Worm (Caenorhabditis elegans) whole organism, L1 larva: ENCODE data around the gene lec-4.

ENCODE experiments used
- C04F5.9 ChIP-seq: sonication (generic microtip); optimal IDR thresholded peaks from 2 replicates; lab custom pipeline; 2016; ENCODE audit warnings: missing genetic modification characterization, missing compliant biosample characterization
- C16A3.4 ChIP-seq: fragments of 150-350 bp; optimal IDR thresholded peaks from 2 replicates; lab custom pipeline; 2014; ENCODE audit warnings: missing biosample characterization, missing genetic modification characterization
- F16B12.6 ChIP-seq: fragments of 150-350 bp; optimal IDR thresholded peaks from 2 replicates; lab custom pipeline; 2014; ENCODE audit warnings: missing biosample characterization, missing genetic modification characterization
- alr-1 ChIP-seq: fragments of 200-800 bp; sonication (Bioruptor generic); optimal IDR thresholded peaks from 2 replicates; lab custom pipeline; 2018; ENCODE audit warnings: borderline replicate concordance, mild to moderate bottlenecking, missing genetic modification characterization, missing compliant biosample characterization
- blmp-1 ChIP-seq: fragments of 150-350 bp; optimal IDR thresholded peaks from 2 replicates; lab custom pipeline; 2014; ENCODE audit warnings: missing biosample characterization, missing genetic modification characterization
- ceh-63 ChIP-seq: fragments of 200-800 bp; sonication (Bioruptor generic); optimal IDR thresholded peaks from 2 replicates; lab custom pipeline; 2018; ENCODE audit warnings: mild to moderate bottlenecking, missing genetic modification characterization, missing compliant biosample characterization
- ceh-82 ChIP-seq, 3 experiments: fragments of 150-350 bp in 1 of 3; sonication (generic microtip) in 2 of 3; optimal IDR thresholded peaks; 2 replicates each; lab custom pipeline; 2014 to 2017; ENCODE audit warnings: missing biosample characterization in 3 of 3, missing genetic modification characterization in 3 of 3
- ceh-88 ChIP-seq: fragments of 200-800 bp; sonication (Bioruptor generic); IDR thresholded peaks from 2 replicates; pipeline ENCODE4 v1.3.6; 2022; ENCODE audit warnings: missing genetic modification characterization, missing compliant biosample characterization
- dpl-1 ChIP-seq, 3 experiments: fragments of 150-350 bp in 2 of 3; sonication (generic microtip) in 1 of 3; optimal IDR thresholded peaks; 2 replicates each; lab custom pipeline; 2014 to 2017; ENCODE audit warnings: missing biosample characterization in 3 of 3, missing genetic modification characterization in 3 of 3, missing genetic modification reagents in 3 of 3
- efl-1 ChIP-seq, 4 experiments: fragments of 150-350 bp; optimal IDR thresholded peaks in 3 of 4; peaks in 1 of 4; 1 replicate in 1 of 4; 2 replicates in 3 of 4; lab custom pipeline; 2014; ENCODE audit warnings: missing biosample characterization in 2 of 4, missing genetic modification characterization in 2 of 4, missing genetic modification reagents in 2 of 4
- efl-3 ChIP-seq: fragments of 200-800 bp; sonication (Bioruptor generic); optimal IDR thresholded peaks from 2 replicates; lab custom pipeline; 2018; ENCODE audit warnings: mild to moderate bottlenecking, missing genetic modification characterization, missing compliant biosample characterization
- egl-13 ChIP-seq: sonication (generic microtip); optimal IDR thresholded peaks from 2 replicates; lab custom pipeline; 2016; ENCODE audit warnings: missing genotype, missing genetic modification reagents, missing genetic modification characterization, missing compliant biosample characterization
- egl-27 ChIP-seq, 2 experiments: fragments of 150-350 bp in 1 of 2; sonication (generic microtip); optimal IDR thresholded peaks; 3 replicates each; lab custom pipeline; 2017 to 2018; ENCODE audit warnings: missing biosample characterization in 2 of 2, missing genetic modification characterization in 2 of 2, missing genetic modification reagents in 2 of 2
- elt-2 ChIP-seq: sonication (generic microtip); optimal IDR thresholded peaks from 2 replicates; lab custom pipeline; 2016; ENCODE audit warnings: missing genetic modification characterization, mild to moderate bottlenecking, inconsistent platforms, missing compliant biosample characterization, missing genetic modification reagents
- elt-3 ChIP-seq, 6 experiments: fragments of 150-350 bp in 1 of 6; sonication (generic microtip); optimal IDR thresholded peaks; 2 replicates each; lab custom pipeline; 2017 to 2018; ENCODE audit warnings: missing biosample characterization in 6 of 6, missing genetic modification characterization in 6 of 6, inconsistent platforms in 1 of 6
- fkh-4 ChIP-seq: sonication (generic microtip); optimal IDR thresholded peaks from 2 replicates; lab custom pipeline; 2016; ENCODE audit warnings: missing compliant biosample characterization, missing genetic modification characterization, borderline replicate concordance
- hlh-4 ChIP-seq: sonication (generic microtip); optimal IDR thresholded peaks from 2 replicates; lab custom pipeline; 2016; ENCODE audit warnings: mild to moderate bottlenecking, missing genetic modification characterization, missing compliant biosample characterization
- irx-1 ChIP-seq: sonication (generic microtip); optimal IDR thresholded peaks from 2 replicates; lab custom pipeline; 2016; ENCODE audit warnings: missing genetic modification characterization, missing compliant biosample characterization
- isw-1 ChIP-seq: fragments of 200-800 bp; sonication (Bioruptor generic); IDR thresholded peaks from 2 replicates; pipeline ENCODE4 v1.3.6; 2022; ENCODE audit warnings: missing genetic modification characterization, missing compliant biosample characterization
- jun-1 ChIP-seq: fragments of 150-350 bp; optimal IDR thresholded peaks from 2 replicates; lab custom pipeline; 2014; ENCODE audit warnings: missing biosample characterization, missing genetic modification reagents, missing genetic modification characterization
- lin-14 ChIP-seq: fragments of 200-800 bp; sonication (Bioruptor generic); optimal IDR thresholded peaks from 2 replicates; lab custom pipeline; 2018; ENCODE audit warnings: mild to moderate bottlenecking, missing genetic modification characterization, moderate library complexity, missing compliant biosample characterization
- lin-35 ChIP-seq, 2 experiments: fragments of 150-350 bp; optimal IDR thresholded peaks; 2 replicates each; lab custom pipeline; 2014; ENCODE audit warnings: missing biosample characterization in 2 of 2, missing genetic modification characterization in 2 of 2, missing genetic modification reagents in 2 of 2
- lin-39 ChIP-seq: fragments of 150-350 bp; optimal IDR thresholded peaks from 2 replicates; lab custom pipeline; 2014; ENCODE audit warnings: missing biosample characterization, missing genetic modification reagents, missing genetic modification characterization
- lir-3 ChIP-seq: sonication (generic microtip); optimal IDR thresholded peaks from 2 replicates; lab custom pipeline; 2016; ENCODE audit warnings: mild to moderate bottlenecking, missing genetic modification characterization, moderate library complexity, missing compliant biosample characterization; ENCODE audit not compliant: poor library complexity
- lsy-2 ChIP-seq, 2 experiments: fragments of 150-350 bp; optimal IDR thresholded peaks; 2 replicates each; lab custom pipeline; 2014; ENCODE audit warnings: missing biosample characterization in 2 of 2, missing genetic modification characterization in 2 of 2
- mab-9 ChIP-seq: fragments of 200-800 bp; sonication (Bioruptor generic); IDR thresholded peaks from 2 replicates; pipeline ENCODE4 v1.3.6; 2022; ENCODE audit warnings: missing genetic modification reagents, missing genetic modification characterization, missing compliant biosample characterization
- mdl-1 ChIP-seq, 2 experiments: fragments of 150-350 bp; optimal IDR thresholded peaks; 2 replicates each; lab custom pipeline; 2014 to 2017; ENCODE audit warnings: missing biosample characterization in 2 of 2, missing genetic modification characterization in 2 of 2, inconsistent platforms in 1 of 2
- mef-2 ChIP-seq: fragments of 150-350 bp; optimal IDR thresholded peaks from 2 replicates; lab custom pipeline; 2014; ENCODE audit warnings: missing biosample characterization, missing genetic modification characterization
- mep-1 ChIP-seq: fragments of 150-350 bp; optimal IDR thresholded peaks from 2 replicates; lab custom pipeline; 2014; ENCODE audit warnings: missing biosample characterization, missing genetic modification characterization
- nhr-11 ChIP-seq: fragments of 150-350 bp; optimal IDR thresholded peaks from 2 replicates; lab custom pipeline; 2014; ENCODE audit warnings: missing biosample characterization, missing genetic modification characterization
- nhr-12 ChIP-seq: sonication (generic microtip); optimal IDR thresholded peaks from 2 replicates; lab custom pipeline; 2017; ENCODE audit warnings: missing biosample characterization, missing genetic modification characterization
- nhr-19 ChIP-seq: fragments of 200-800 bp; sonication (Bioruptor generic); conservative IDR thresholded peaks from 2 replicates; pipeline ENCODE4 v1.3.6; 2022; ENCODE audit warnings: missing genetic modification characterization, missing compliant biosample characterization
- nhr-20 ChIP-seq: sonication (generic microtip); optimal IDR thresholded peaks from 2 replicates; lab custom pipeline; 2016; ENCODE audit warnings: mild to moderate bottlenecking, missing genetic modification characterization, missing compliant biosample characterization
- nhr-28 ChIP-seq: fragments of 150-350 bp; optimal IDR thresholded peaks from 2 replicates; lab custom pipeline; 2014; ENCODE audit warnings: missing biosample characterization, missing genetic modification characterization
- nhr-71 ChIP-seq: sonication (generic microtip); optimal IDR thresholded peaks from 2 replicates; lab custom pipeline; 2016; ENCODE audit warnings: mild to moderate bottlenecking, missing genetic modification characterization, moderate library complexity, missing compliant biosample characterization
- nhr-76 ChIP-seq: sonication (generic microtip); optimal IDR thresholded peaks from 2 replicates; lab custom pipeline; 2017; ENCODE audit warnings: missing biosample characterization, missing genetic modification characterization
- nhr-85 ChIP-seq: sonication (generic microtip); peaks from one replicate; lab custom pipeline; 2016; ENCODE audit warnings: missing genetic modification characterization, inconsistent platforms, missing compliant biosample characterization
- nhr-90 ChIP-seq: sonication (generic microtip); optimal IDR thresholded peaks from 2 replicates; lab custom pipeline; 2016; ENCODE audit warnings: mild to moderate bottlenecking, missing genetic modification characterization, missing compliant biosample characterization; ENCODE audit not compliant: poor library complexity
- pag-3 ChIP-seq: sonication (generic microtip); optimal IDR thresholded peaks from 2 replicates; lab custom pipeline; 2017; ENCODE audit warnings: missing genetic modification characterization, mild to moderate bottlenecking, missing compliant biosample characterization, antibody characterized with exemption, borderline replicate concordance; ENCODE audit not compliant: insufficient read depth
- rnt-1 ChIP-seq: sonication (generic microtip); optimal IDR thresholded peaks from 2 replicates; lab custom pipeline; 2016; ENCODE audit warnings: mild to moderate bottlenecking, missing genetic modification characterization, moderate library complexity, missing compliant biosample characterization
- skn-1 ChIP-seq: fragments of 150-350 bp; optimal IDR thresholded peaks from 2 replicates; lab custom pipeline; 2014; ENCODE audit warnings: missing biosample characterization, missing genetic modification characterization
- snpc-4 ChIP-seq: fragments of 150-350 bp; optimal IDR thresholded peaks from 2 replicates; lab custom pipeline; 2014; ENCODE audit warnings: missing biosample characterization, missing genetic modification characterization
- snu-23 ChIP-seq: sonication (generic microtip); optimal IDR thresholded peaks from 2 replicates; lab custom pipeline; 2016; ENCODE audit warnings: missing genetic modification characterization, missing compliant biosample characterization
- sox-4 ChIP-seq: sonication (generic microtip); optimal IDR thresholded peaks from 2 replicates; lab custom pipeline; 2016; ENCODE audit warnings: missing genetic modification characterization, missing compliant biosample characterization
- sptf-1 ChIP-seq: fragments of 150-350 bp; optimal IDR thresholded peaks from 2 replicates; lab custom pipeline; 2014; ENCODE audit warnings: missing biosample characterization, missing genetic modification characterization
- sup-37 ChIP-seq: fragments of 200-800 bp; sonication (Bioruptor generic); optimal IDR thresholded peaks from 2 replicates; lab custom pipeline; 2018; ENCODE audit warnings: mild to moderate bottlenecking, missing genetic modification characterization, missing compliant biosample characterization
- tbx-2 ChIP-seq: sonication (generic microtip); optimal IDR thresholded peaks from 2 replicates; lab custom pipeline; 2016; ENCODE audit warnings: missing genetic modification characterization, missing compliant biosample characterization
- unc-130 ChIP-seq: fragments of 150-350 bp; optimal IDR thresholded peaks from 2 replicates; lab custom pipeline; 2017; ENCODE audit warnings: missing biosample characterization, missing genetic modification characterization, inconsistent platforms
- unc-30 ChIP-seq: sonication (generic microtip); optimal IDR thresholded peaks from 2 replicates; lab custom pipeline; 2017; ENCODE audit warnings: missing biosample characterization, missing genetic modification characterization
- xbp-1 ChIP-seq: sonication (generic microtip); optimal IDR thresholded peaks from 2 replicates; lab custom pipeline; 2016; ENCODE audit warnings: missing genetic modification characterization, missing compliant biosample characterization
- zag-1 ChIP-seq: fragments of 150-350 bp; optimal IDR thresholded peaks from 2 replicates; lab custom pipeline; 2014; ENCODE audit warnings: missing biosample characterization, missing genetic modification characterization
- ztf-11 ChIP-seq, 2 experiments: sonication (generic microtip); optimal IDR thresholded peaks; 2 replicates each; lab custom pipeline; 2016 to 2017; ENCODE audit warnings: missing genetic modification characterization in 2 of 2, missing biosample characterization in 1 of 2, missing compliant biosample characterization in 1 of 2

Gene lec-4

DNA sequence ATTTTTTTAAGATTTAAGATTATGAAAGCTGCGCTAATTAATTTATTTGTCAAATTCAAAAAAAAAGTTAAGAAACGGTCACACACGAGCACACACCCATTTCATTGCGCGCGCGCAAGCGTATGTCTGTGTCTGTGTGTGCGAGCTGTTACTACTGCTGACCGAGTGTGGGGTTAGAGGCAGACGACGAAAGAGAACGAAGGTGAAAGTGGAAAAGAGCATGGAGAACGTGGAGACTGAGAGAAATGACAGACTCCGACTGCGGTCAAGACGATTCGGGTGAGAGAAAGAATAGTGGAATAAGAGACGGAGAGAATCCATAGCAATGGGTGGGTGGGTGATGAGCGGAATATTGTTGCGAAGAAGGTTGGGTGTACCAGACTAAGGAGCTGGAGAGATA lies 47.0 kb upstream of the lec-4 start:
- TF ChIP-seq zag-1 (tag; lab: Kevin White, UChicago) = no peak
- TF ChIP-seq dpl-1 (GFP tag; optimal IDR thresholded peaks at IDR 0.05; lab: Kevin White, UChicago) = peak; percentile 41 to 66 (median 42)
- peak; percentile 83 for TF ChIP-seq mep-1 (tag; lab: Kevin White, UChicago)
- peak in 1 of 2 experiments; percentile 36 for TF ChIP-seq ztf-11 (tag; optimal IDR thresholded peaks at IDR 0.05; lab: Kevin White, UChicago)
- TF ChIP-seq nhr-85 (tag; lab: Kevin White, UChicago) = peak; percentile 77
- no peak for TF ChIP-seq ceh-88 (GFP tag; lab: Robert Waterston, UW)
- TF ChIP-seq elt-2 (tag; lab: Kevin White, UChicago) = no peak
- no peak for TF ChIP-seq ceh-63 (GFP tag; lab: Kevin White, UChicago)
- peak; percentile 100 for TF ChIP-seq blmp-1 (tag; lab: Kevin White, UChicago)
- peak in 2 of 6 experiments; percentile 10 to 33 for TF ChIP-seq elt-3 (tag; optimal IDR thresholded peaks at IDR 0.05; lab: Kevin White, UChicago)
- TF ChIP-seq mab-9 (GFP tag; lab: Robert Waterston, UW) = 0 out of 2 replicates have a peak, but pooled peaks have one; percentile 9
- TF ChIP-seq jun-1 (tag; lab: Kevin White, UChicago) = peak; percentile 25
- peak; percentile 28 to 69 (median 35) for TF ChIP-seq ceh-82 (tag; optimal IDR thresholded peaks at IDR 0.05; lab: Kevin White, UChicago)
- TF ChIP-seq nhr-20 (tag; lab: Kevin White, UChicago) = peak; percentile 75
- peak; percentile 65 to 83 for TF ChIP-seq lsy-2 (tag; optimal IDR thresholded peaks at IDR 0.05; lab: Kevin White, UChicago)
- TF ChIP-seq fkh-4 = no peak
- peak in 1 of 2 experiments; percentile 74 for TF ChIP-seq mdl-1 (tag; optimal IDR thresholded peaks at IDR 0.05; lab: Kevin White, UChicago)
- no peak for TF ChIP-seq lir-3 (tag; lab: Kevin White, UChicago)
- peak; percentile 48 for TF ChIP-seq C16A3.4 (tag; lab: Kevin White, UChicago)
- peak; percentile 79 for TF ChIP-seq nhr-71
- TF ChIP-seq unc-130 (tag; lab: Kevin White, UChicago) = no peak
- TF ChIP-seq efl-3 (GFP tag; lab: Kevin White, UChicago) = no peak
- no peak for TF ChIP-seq egl-27 (tag; optimal IDR thresholded peaks at IDR 0.05; lab: Kevin White, UChicago)
- TF ChIP-seq nhr-19 (GFP tag; lab: Robert Waterston, UW) = peak; percentile 50
- TF ChIP-seq snpc-4 = no peak
- peak; percentile 61 for TF ChIP-seq skn-1
- TF ChIP-seq pag-3 (tag; lab: Kevin White, UChicago) = no peak
- TF ChIP-seq lin-35 (GFP tag; optimal IDR thresholded peaks at IDR 0.05; lab: Kevin White, UChicago) = peak; percentile 44 to 78
- no peak for TF ChIP-seq sox-4 (tag; lab: Kevin White, UChicago)
- TF ChIP-seq nhr-76 = no peak
- no peak for TF ChIP-seq nhr-12 (tag; lab: Kevin White, UChicago)
- TF ChIP-seq hlh-4 (tag; lab: Kevin White, UChicago) = no peak
- TF ChIP-seq snu-23 (GFP tag; lab: Kevin White, UChicago) = peak; percentile 82
- TF ChIP-seq nhr-28 = no peak
- peak; percentile 62 for TF ChIP-seq tbx-2 (tag; lab: Kevin White, UChicago)
- TF ChIP-seq mef-2 (tag; lab: Kevin White, UChicago) = no peak
- no peak for TF ChIP-seq alr-1 (tag; lab: Kevin White, UChicago)
- peak; percentile 86 for TF ChIP-seq rnt-1
- peak; percentile 43 for TF ChIP-seq F16B12.6
- peak; percentile 56 for TF ChIP-seq xbp-1 (tag; lab: Kevin White, UChicago)
- TF ChIP-seq isw-1 (GFP tag; lab: Robert Waterston, UW) = peak; percentile 42; the same call in 1 of the 2 replicates
- TF ChIP-seq lin-39 (tag; lab: Kevin White, UChicago) = no peak
- TF ChIP-seq sup-37 (GFP tag; lab: Kevin White, UChicago) = peak; percentile 42
- peak; percentile 92 for TF ChIP-seq lin-14
- TF ChIP-seq irx-1 (tag; lab: Kevin White, UChicago) = no peak
- TF ChIP-seq efl-1 (optimal IDR thresholded peaks at IDR 0.05; lab: Kevin White, UChicago) = peak; percentile 66 to 72
- TF ChIP-seq efl-1 (GFP tag; optimal IDR thresholded peaks at IDR 0.05 in 1 of 2; lab: Kevin White, UChicago) = peak; percentile 33 to 79
- no peak for TF ChIP-seq sptf-1 (tag; lab: Kevin White, UChicago)
- TF ChIP-seq egl-13 = no peak
- no peak for TF ChIP-seq nhr-11 (tag; lab: Kevin White, UChicago)
- TF ChIP-seq C04F5.9 (tag; lab: Kevin White, UChicago) = no peak
- peak; percentile 34 for TF ChIP-seq nhr-90
- no peak for TF ChIP-seq unc-30 (tag; lab: Kevin White, UChicago)
